Worm (Caenorhabditis elegans): ENCODE data around the gene F12F6.1.

The F12F6.1 gene

DNA sequence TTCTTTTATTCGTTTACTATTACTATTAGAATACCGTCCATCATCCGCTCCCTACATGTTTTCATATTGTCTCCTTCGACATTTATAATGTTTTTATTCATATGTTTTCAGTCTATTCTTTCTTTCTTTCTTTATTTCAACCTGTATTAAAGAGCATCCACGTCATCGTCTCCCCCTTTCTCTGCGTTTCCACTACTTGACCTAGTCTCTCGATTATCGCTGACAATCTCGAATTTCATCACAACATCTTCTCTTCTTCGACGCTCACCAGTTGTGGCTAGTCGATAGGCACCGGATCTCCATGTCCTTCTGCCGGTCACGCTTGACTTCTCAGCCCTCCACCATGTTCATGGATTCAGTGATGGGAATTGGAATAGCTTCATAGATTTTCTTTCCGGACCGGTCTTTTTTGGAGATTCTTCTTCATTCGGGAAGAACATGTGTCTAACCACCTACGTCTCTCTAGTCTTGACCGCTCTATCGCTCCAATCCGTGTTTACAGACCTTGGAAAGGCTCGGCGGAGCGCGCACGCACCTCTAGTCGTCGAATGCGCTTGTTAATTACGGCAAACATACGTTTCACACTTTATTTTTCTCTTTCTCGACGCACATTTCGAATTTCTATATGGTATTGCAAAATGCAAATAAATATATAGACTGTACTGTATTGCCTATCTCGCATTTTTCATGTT, 15.4 kb upstream of the F12F6.1 start:
- TF ChIP-seq ceh-83 (GFP tag; optimal IDR thresholded peaks at IDR 0.05) = no peak
- TF ChIP-seq mab-5 (tag; optimal IDR thresholded peaks at IDR 0.05) = no peak
- TF ChIP-seq pha-4 (tag; optimal IDR thresholded peaks at IDR 0.05) = peak; percentile 82
- TF ChIP-seq ces-1 (GFP tag; optimal IDR thresholded peaks at IDR 0.05) = no peak
- no peak for TF ChIP-seq flh-1 (GFP tag; optimal IDR thresholded peaks at IDR 0.05)
- peak; percentile 26 for TF ChIP-seq ham-2 (GFP tag; optimal IDR thresholded peaks at IDR 0.05)
- TF ChIP-seq sptf-1 (tag; optimal IDR thresholded peaks at IDR 0.05) = no peak

DNA sequence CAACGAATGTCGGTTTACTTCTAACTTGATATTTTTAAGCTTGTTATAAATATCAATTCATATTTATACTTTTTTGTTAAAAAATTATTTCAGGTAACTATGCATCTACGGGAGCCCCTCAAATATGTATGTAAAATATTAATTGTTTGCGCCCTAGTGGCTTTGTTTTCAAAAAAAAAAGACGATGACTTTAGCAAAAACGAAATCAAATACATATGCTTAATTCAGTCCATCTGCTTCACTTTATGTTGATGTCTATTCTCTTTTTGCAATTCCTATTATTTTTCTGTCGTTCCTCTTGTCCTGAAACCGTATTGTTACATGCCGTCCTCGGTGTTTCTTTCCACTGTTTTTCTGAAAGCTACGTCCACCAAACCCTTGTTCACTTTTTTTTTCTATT, 14.0 kb upstream of the F12F6.1 start:
- TF ChIP-seq unc-120 (tag; optimal IDR thresholded peaks at IDR 0.05; ENCODE audit: poor library complexity, severe bottlenecking) (no peak), nhr-237 (tag; optimal IDR thresholded peaks at IDR 0.05) (no peak), snpc-4 (tag; optimal IDR thresholded peaks at IDR 0.05) (no peak), nhr-2 (tag; optimal IDR thresholded peaks at IDR 0.05) (no peak), sem-2 (GFP tag; optimal IDR thresholded peaks at IDR 0.05) (no peak), nhr-28 (tag; optimal IDR thresholded peaks at IDR 0.05) (no peak), blmp-1 (tag; optimal IDR thresholded peaks at IDR 0.05) (no peak), pha-4 (tag; optimal IDR thresholded peaks at IDR 0.05) (no peak), lsy-2 (tag; optimal IDR thresholded peaks at IDR 0.05) (no peak), lin-13 (tag; optimal IDR thresholded peaks at IDR 0.05) (no peak), hlh-1 (tag; optimal IDR thresholded peaks at IDR 0.05) (no peak), ceh-39 (tag; optimal IDR thresholded peaks at IDR 0.05) (no peak), zip-8 (tag; optimal IDR thresholded peaks at IDR 0.05) (no peak), flh-1 (GFP tag; optimal IDR thresholded peaks at IDR 0.05) (no peak), M03D4.4 (tag; optimal IDR thresholded peaks at IDR 0.05) (no peak), nhr-76 (tag; optimal IDR thresholded peaks at IDR 0.05) (no peak), ceh-83 (GFP tag; optimal IDR thresholded peaks at IDR 0.05) (no peak), elt-1 (tag; optimal IDR thresholded peaks at IDR 0.05; ENCODE audit: borderline replicate concordance, insufficient read depth) (no peak), drap-1 (GFP tag; optimal IDR thresholded peaks at IDR 0.05) (no peak)

DNA sequence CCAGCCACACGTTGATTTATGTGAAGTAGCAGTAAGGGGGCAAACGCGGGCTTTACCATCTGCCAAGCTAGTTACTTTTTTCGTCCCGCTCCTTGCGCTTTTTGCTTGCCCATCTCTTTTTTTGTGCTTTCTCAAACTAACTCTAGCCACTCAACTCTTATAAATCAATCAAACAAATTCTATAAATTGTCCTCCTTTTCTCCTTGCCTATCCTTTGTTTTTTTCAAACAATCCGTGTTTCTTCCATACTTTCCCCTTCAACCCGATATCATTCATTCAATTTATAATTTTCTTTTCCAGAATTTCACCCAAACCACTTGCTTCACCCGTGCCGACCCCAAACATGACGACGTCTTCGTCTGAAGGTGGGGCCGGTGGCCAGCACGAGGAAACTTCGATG, 13.6 kb upstream of the F12F6.1 start, which contains the start of gene srgp-1:
TSS of gene srgp-1 (plus strand) at position 301 of the 400 bp plus-strand sequence.
- TF ChIP-seq bed-3 (GFP tag; optimal IDR thresholded peaks at IDR 0.05) (no peak), ceh-43 (GFP tag; optimal IDR thresholded peaks at IDR 0.05) (no peak), hlh-1 (tag; optimal IDR thresholded peaks at IDR 0.05) (no peak), M03D4.4 (tag; optimal IDR thresholded peaks at IDR 0.05) (no peak)

DNA sequence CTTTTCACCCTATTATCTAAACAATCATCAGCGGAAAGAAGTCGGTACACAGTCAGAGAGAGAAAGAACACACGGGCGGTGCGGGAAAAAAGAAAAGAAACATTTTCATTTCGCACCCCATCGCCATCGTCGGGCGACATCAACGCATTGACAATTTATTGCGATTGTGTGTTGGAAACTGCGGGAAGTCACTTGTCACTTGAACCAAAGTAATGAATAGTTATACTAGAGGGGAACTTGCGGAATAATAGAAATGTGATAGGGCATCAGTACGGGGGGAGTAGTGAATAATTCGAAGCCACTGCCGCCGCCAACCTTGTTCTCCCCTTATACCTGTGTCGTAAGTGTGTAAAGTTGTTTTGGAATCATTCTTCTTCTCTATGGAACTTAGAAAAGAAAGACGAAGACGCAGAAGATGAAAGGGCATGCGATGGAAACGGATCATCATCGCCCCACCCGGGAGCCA, 12.3 kb upstream of the F12F6.1 start:
- no peak for TF ChIP-seq ceh-43 (GFP tag; optimal IDR thresholded peaks at IDR 0.05)
- no peak for TF ChIP-seq nhr-2 (tag; optimal IDR thresholded peaks at IDR 0.05)
- TF ChIP-seq ham-2 (GFP tag; optimal IDR thresholded peaks at IDR 0.05) = no peak
- no peak for TF ChIP-seq zip-8 (tag; optimal IDR thresholded peaks at IDR 0.05)
- no peak for TF ChIP-seq unc-39 (tag; optimal IDR thresholded peaks at IDR 0.05)
- TF ChIP-seq nhr-237 (tag; optimal IDR thresholded peaks at IDR 0.05) = no peak
- no peak for TF ChIP-seq mep-1 (tag; optimal IDR thresholded peaks at IDR 0.05)
- no peak for TF ChIP-seq mab-5 (tag; optimal IDR thresholded peaks at IDR 0.05)
- no peak for TF ChIP-seq lin-32 (GFP tag; optimal IDR thresholded peaks at IDR 0.05)
- no peak for TF ChIP-seq cnd-1 (tag; optimal IDR thresholded peaks at IDR 0.05)
- TF ChIP-seq nhr-28 (tag; optimal IDR thresholded peaks at IDR 0.05) = no peak
- no peak for TF ChIP-seq sptf-1 (tag; optimal IDR thresholded peaks at IDR 0.05)
- TF ChIP-seq ces-1 (GFP tag; optimal IDR thresholded peaks at IDR 0.05) = no peak
- no peak for TF ChIP-seq mls-2 (tag; optimal IDR thresholded peaks at IDR 0.05)
- TF ChIP-seq ztf-11 (tag; optimal IDR thresholded peaks at IDR 0.05) = no peak
- no peak for TF ChIP-seq lin-13 (tag; optimal IDR thresholded peaks at IDR 0.05)
- no peak for TF ChIP-seq bed-3 (GFP tag; optimal IDR thresholded peaks at IDR 0.05)
- TF ChIP-seq unc-62 (GFP tag; optimal IDR thresholded peaks at IDR 0.05) = peak; percentile 33
- no peak for TF ChIP-seq nhr-76 (tag; optimal IDR thresholded peaks at IDR 0.05)
- TF ChIP-seq drap-1 (GFP tag; optimal IDR thresholded peaks at IDR 0.05) = no peak
- no peak for TF ChIP-seq ceh-39 (tag; optimal IDR thresholded peaks at IDR 0.05)
- TF ChIP-seq elt-1 (tag; optimal IDR thresholded peaks at IDR 0.05; ENCODE audit: borderline replicate concordance, insufficient read depth) = peak; percentile 5
- no peak for TF ChIP-seq pha-4 (tag; optimal IDR thresholded peaks at IDR 0.05)
- TF ChIP-seq sem-2 (GFP tag; optimal IDR thresholded peaks at IDR 0.05) = no peak
- peak; percentile 80 for TF ChIP-seq unc-120 (tag; optimal IDR thresholded peaks at IDR 0.05; ENCODE audit: poor library complexity, severe bottlenecking)
- no peak for TF ChIP-seq blmp-1 (tag; optimal IDR thresholded peaks at IDR 0.05)
- peak; percentile 22 for TF ChIP-seq hlh-1 (tag; optimal IDR thresholded peaks at IDR 0.05)
- no peak for TF ChIP-seq snpc-4 (tag; optimal IDR thresholded peaks at IDR 0.05)
- no peak for TF ChIP-seq ceh-83 (GFP tag; optimal IDR thresholded peaks at IDR 0.05)
- no peak for TF ChIP-seq flh-1 (GFP tag; optimal IDR thresholded peaks at IDR 0.05)
- no peak for TF ChIP-seq nhr-12 (tag; optimal IDR thresholded peaks at IDR 0.05)
- TF ChIP-seq tbx-8 (GFP tag; optimal IDR thresholded peaks at IDR 0.05) = no peak
- no peak for TF ChIP-seq elt-3 (tag; optimal IDR thresholded peaks at IDR 0.05)
- TF ChIP-seq lsy-2 (tag; optimal IDR thresholded peaks at IDR 0.05) = no peak
- TF ChIP-seq M03D4.4 (tag; optimal IDR thresholded peaks at IDR 0.05) = no peak
